Worm (Caenorhabditis elegans) whole organism, young adult: ENCODE results near the gene pfn-3.

Experiments
- F37B4.10 ChIP-seq: fragments of 200-800 bp; sonication (Bioruptor generic); IDR thresholded peaks from 2 replicates; pipeline ENCODE4 v1.3.6; 2022; ENCODE audit warnings: missing genetic modification characterization, missing compliant biosample characterization
- F55B11.4 ChIP-seq: sonication (generic microtip); optimal IDR thresholded peaks from 2 replicates; lab custom pipeline; 2016; ENCODE audit warnings: missing compliant biosample characterization, missing genetic modification characterization, borderline replicate concordance; ENCODE audit not compliant: insufficient read depth
- Y53F4B.3 ChIP-seq: fragments of 200-800 bp; sonication (Bioruptor generic); IDR thresholded peaks from 2 replicates; pipeline ENCODE4 v1.3.6; 2022; ENCODE audit warnings: missing genetic modification reagents, missing genetic modification characterization, missing compliant biosample characterization
- akir-1 ChIP-seq: fragments of 200-800 bp; sonication (Bioruptor generic); optimal IDR thresholded peaks from 2 replicates; lab custom pipeline; 2018; ENCODE audit warnings: mild to moderate bottlenecking, missing genetic modification characterization, moderate library complexity, missing compliant biosample characterization
- aptf-3 ChIP-seq: fragments of 200-800 bp; sonication (Bioruptor generic); IDR thresholded peaks from 2 replicates; pipeline ENCODE4 v1.3.6; 2022; ENCODE audit warnings: missing genetic modification characterization, missing compliant biosample characterization
- ceh-58 ChIP-seq: fragments of 200-800 bp; sonication (Bioruptor generic); IDR thresholded peaks from 2 replicates; pipeline ENCODE4 v1.3.6; 2022; ENCODE audit warnings: missing genetic modification characterization, missing compliant biosample characterization
- chd-7 ChIP-seq: sonication (generic microtip); optimal IDR thresholded peaks from 2 replicates; lab custom pipeline; 2016; ENCODE audit warnings: mild to moderate bottlenecking, missing genetic modification characterization, moderate library complexity, missing compliant biosample characterization
- dpl-1 ChIP-seq: fragments of 150-350 bp; optimal IDR thresholded peaks from 2 replicates; lab custom pipeline; 2014; ENCODE audit warnings: missing biosample characterization, missing genetic modification reagents, missing genetic modification characterization
- hlh-12 ChIP-seq: sonication (generic microtip); optimal IDR thresholded peaks from 2 replicates; lab custom pipeline; 2016; ENCODE audit warnings: missing genetic modification characterization, missing compliant biosample characterization
- madf-8 ChIP-seq: fragments of 200-800 bp; sonication (Bioruptor generic); conservative IDR thresholded peaks from 2 replicates; pipeline ENCODE4 v1.3.6; 2022; ENCODE audit warnings: missing genetic modification reagents, missing genetic modification characterization, missing compliant biosample characterization
- snpc-1.3 ChIP-seq: sonication (generic microtip); optimal IDR thresholded peaks from 2 replicates; lab custom pipeline; 2017; ENCODE audit warnings: missing genetic modification characterization, mild to moderate bottlenecking, missing compliant biosample characterization, antibody characterized with exemption, moderate library complexity, missing genotype, missing genetic modification reagents; ENCODE audit not compliant: insufficient read depth
- sptf-2 ChIP-seq: fragments of 200-800 bp; sonication (Bioruptor generic); optimal IDR thresholded peaks from 2 replicates; lab custom pipeline; 2018; ENCODE audit warnings: mild to moderate bottlenecking, missing genetic modification characterization, missing compliant biosample characterization
- tbx-9 ChIP-seq: sonication (generic microtip); optimal IDR thresholded peaks from 2 replicates; lab custom pipeline; 2016; ENCODE audit warnings: borderline replicate concordance, missing genetic modification characterization, inconsistent platforms, missing compliant biosample characterization
- unc-62 ChIP-seq: fragments of 150-350 bp; optimal IDR thresholded peaks from 2 replicates; lab custom pipeline; 2014; ENCODE audit warnings: missing biosample characterization, missing genetic modification reagents, missing genetic modification characterization

DNA sequence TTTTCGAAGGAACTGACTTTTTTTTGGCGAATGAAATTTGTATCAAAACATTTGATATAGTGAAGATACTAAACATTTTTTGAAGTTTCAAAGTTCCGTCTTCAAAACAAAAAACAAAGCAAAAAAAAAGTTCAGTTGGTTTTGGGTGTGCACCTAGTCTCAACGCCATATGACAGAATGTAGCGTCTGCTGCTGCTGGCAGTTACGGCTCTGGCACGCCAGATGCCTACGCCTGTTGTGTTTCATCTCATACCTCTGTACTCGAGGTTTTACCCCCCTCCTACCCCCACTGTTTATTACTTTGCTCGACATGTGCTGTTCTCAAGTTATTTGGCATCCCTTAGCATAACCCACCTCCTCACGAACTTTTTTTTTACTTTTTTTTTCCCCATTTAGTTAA is 30.3 kb upstream of the pfn-3 start:
- TF ChIP-seq sptf-2 (no peak), aptf-3 (GFP tag; lab: Robert Waterston, UW) (no peak), F37B4.10 (GFP tag; lab: Robert Waterston, UW) (no peak), ceh-58 (no peak), hlh-12 (tag; lab: Kevin White, UChicago) (no peak), Y53F4B.3 (GFP tag; lab: Robert Waterston, UW) (no peak), madf-8 (GFP tag; lab: Robert Waterston, UW) (no peak), chd-7 (tag; lab: Kevin White, UChicago) (no peak), dpl-1 (GFP tag; lab: Kevin White, UChicago) (no peak), unc-62 (GFP tag; lab: Kevin White, UChicago) (no peak), tbx-9 (no peak), F55B11.4 (tag; lab: Kevin White, UChicago) (no peak), akir-1 (no peak), snpc-1.3 (tag; lab: Kevin White, UChicago) (no peak)
